Worm (Caenorhabditis elegans) whole organism, L1 larva: Measurements from ENCODE around the gene Y9C9A.13.

Experiments
- F16B12.6 ChIP-seq: fragments of 150-350 bp; optimal IDR thresholded peaks from 2 replicates; lab custom pipeline; 2014; ENCODE audit warnings: missing biosample characterization, missing genetic modification characterization
- Y116A8C.19 ChIP-seq: sonication (generic microtip); optimal IDR thresholded peaks from 2 replicates; lab custom pipeline; 2016; ENCODE audit warnings: missing compliant biosample characterization, missing genetic modification characterization, borderline replicate concordance
- aha-1 ChIP-seq: fragments of 150-350 bp; optimal IDR thresholded peaks from 2 replicates; lab custom pipeline; 2014; ENCODE audit warnings: missing biosample characterization, missing genetic modification characterization
- alr-1 ChIP-seq: fragments of 200-800 bp; sonication (Bioruptor generic); optimal IDR thresholded peaks from 2 replicates; lab custom pipeline; 2018; ENCODE audit warnings: borderline replicate concordance, mild to moderate bottlenecking, missing genetic modification characterization, missing compliant biosample characterization
- ama-1 ChIP-seq: fragments of 150-350 bp; optimal IDR thresholded peaks from 2 replicates; lab custom pipeline; 2014
- ceh-88 ChIP-seq: fragments of 200-800 bp; sonication (Bioruptor generic); IDR thresholded peaks from 2 replicates; pipeline ENCODE4 v1.3.6; 2022; ENCODE audit warnings: missing genetic modification characterization, missing compliant biosample characterization
- ceh-90 ChIP-seq: sonication (generic microtip); optimal IDR thresholded peaks from 2 replicates; lab custom pipeline; 2016; ENCODE audit warnings: missing genetic modification characterization, missing compliant biosample characterization
- ces-1 ChIP-seq: fragments of 150-350 bp; optimal IDR thresholded peaks from 2 replicates; lab custom pipeline; 2014; ENCODE audit warnings: missing biosample characterization, missing genetic modification reagents, missing genetic modification characterization
- dsc-1 ChIP-seq: sonication (generic microtip); optimal IDR thresholded peaks from 2 replicates; lab custom pipeline; 2016; ENCODE audit warnings: mild to moderate bottlenecking, missing genetic modification characterization, missing compliant biosample characterization
- efl-1 ChIP-seq, 4 experiments: fragments of 150-350 bp; optimal IDR thresholded peaks in 3 of 4; peaks in 1 of 4; 1 replicate in 1 of 4; 2 replicates in 3 of 4; lab custom pipeline; 2014; ENCODE audit warnings: missing biosample characterization in 2 of 4, missing genetic modification characterization in 2 of 4, missing genetic modification reagents in 2 of 4
- elt-3 ChIP-seq, 6 experiments: fragments of 150-350 bp in 1 of 6; sonication (generic microtip); optimal IDR thresholded peaks; 2 replicates each; lab custom pipeline; 2017 to 2018; ENCODE audit warnings: missing biosample characterization in 6 of 6, missing genetic modification characterization in 6 of 6, inconsistent platforms in 1 of 6
- fos-1 ChIP-seq: fragments of 150-350 bp; optimal IDR thresholded peaks from 2 replicates; lab custom pipeline; 2014; ENCODE audit warnings: missing biosample characterization, missing genetic modification characterization
- hlh-4 ChIP-seq: sonication (generic microtip); optimal IDR thresholded peaks from 2 replicates; lab custom pipeline; 2016; ENCODE audit warnings: mild to moderate bottlenecking, missing genetic modification characterization, missing compliant biosample characterization
- lsy-2 ChIP-seq, 2 experiments: fragments of 150-350 bp; optimal IDR thresholded peaks; 2 replicates each; lab custom pipeline; 2014; ENCODE audit warnings: missing biosample characterization in 2 of 2, missing genetic modification characterization in 2 of 2
- mep-1 ChIP-seq: fragments of 150-350 bp; optimal IDR thresholded peaks from 2 replicates; lab custom pipeline; 2014; ENCODE audit warnings: missing biosample characterization, missing genetic modification characterization
- nhr-12 ChIP-seq: sonication (generic microtip); optimal IDR thresholded peaks from 2 replicates; lab custom pipeline; 2017; ENCODE audit warnings: missing biosample characterization, missing genetic modification characterization
- nhr-19 ChIP-seq: fragments of 200-800 bp; sonication (Bioruptor generic); conservative IDR thresholded peaks from 2 replicates; pipeline ENCODE4 v1.3.6; 2022; ENCODE audit warnings: missing genetic modification characterization, missing compliant biosample characterization
- nhr-237 ChIP-seq: fragments of 150-350 bp; optimal IDR thresholded peaks from 2 replicates; lab custom pipeline; 2014; ENCODE audit warnings: missing biosample characterization, missing genetic modification characterization
- nhr-28 ChIP-seq: fragments of 150-350 bp; optimal IDR thresholded peaks from 2 replicates; lab custom pipeline; 2014; ENCODE audit warnings: missing biosample characterization, missing genetic modification characterization
- nhr-47 ChIP-seq: sonication (generic microtip); optimal IDR thresholded peaks from 2 replicates; lab custom pipeline; 2016; ENCODE audit warnings: mild to moderate bottlenecking, missing genetic modification characterization, moderate library complexity, missing compliant biosample characterization
- nhr-71 ChIP-seq: sonication (generic microtip); optimal IDR thresholded peaks from 2 replicates; lab custom pipeline; 2016; ENCODE audit warnings: mild to moderate bottlenecking, missing genetic modification characterization, moderate library complexity, missing compliant biosample characterization
- nhr-76 ChIP-seq: sonication (generic microtip); optimal IDR thresholded peaks from 2 replicates; lab custom pipeline; 2017; ENCODE audit warnings: missing biosample characterization, missing genetic modification characterization
- nhr-77 ChIP-seq: fragments of 150-350 bp; optimal IDR thresholded peaks from 2 replicates; lab custom pipeline; 2014; ENCODE audit warnings: missing biosample characterization, missing genetic modification characterization
- nhr-85 ChIP-seq: sonication (generic microtip); peaks from one replicate; lab custom pipeline; 2016; ENCODE audit warnings: missing genetic modification characterization, inconsistent platforms, missing compliant biosample characterization
- nhr-90 ChIP-seq: sonication (generic microtip); optimal IDR thresholded peaks from 2 replicates; lab custom pipeline; 2016; ENCODE audit warnings: mild to moderate bottlenecking, missing genetic modification characterization, missing compliant biosample characterization; ENCODE audit not compliant: poor library complexity
- pag-3 ChIP-seq: sonication (generic microtip); optimal IDR thresholded peaks from 2 replicates; lab custom pipeline; 2017; ENCODE audit warnings: missing genetic modification characterization, mild to moderate bottlenecking, missing compliant biosample characterization, antibody characterized with exemption, borderline replicate concordance; ENCODE audit not compliant: insufficient read depth
- pax-3 ChIP-seq: fragments of 200-800 bp; sonication (Bioruptor generic); optimal IDR thresholded peaks from 2 replicates; lab custom pipeline; 2018; ENCODE audit warnings: mild to moderate bottlenecking, missing genetic modification characterization, moderate library complexity, missing compliant biosample characterization
- pqm-1 ChIP-seq: sonication (generic microtip); optimal IDR thresholded peaks from 3 replicates; lab custom pipeline; 2017; ENCODE audit warnings: missing biosample characterization, missing genetic modification characterization
- skn-1 ChIP-seq: fragments of 150-350 bp; optimal IDR thresholded peaks from 2 replicates; lab custom pipeline; 2014; ENCODE audit warnings: missing biosample characterization, missing genetic modification characterization
- snu-23 ChIP-seq: sonication (generic microtip); optimal IDR thresholded peaks from 2 replicates; lab custom pipeline; 2016; ENCODE audit warnings: missing genetic modification characterization, missing compliant biosample characterization
- unc-30 ChIP-seq: sonication (generic microtip); optimal IDR thresholded peaks from 2 replicates; lab custom pipeline; 2017; ENCODE audit warnings: missing biosample characterization, missing genetic modification characterization
- zip-4 ChIP-seq: fragments of 200-800 bp; sonication (Bioruptor generic); optimal IDR thresholded peaks from 2 replicates; lab custom pipeline; 2018; ENCODE audit warnings: mild to moderate bottlenecking, missing genetic modification characterization, moderate library complexity, missing compliant biosample characterization
- ztf-11 ChIP-seq, 2 experiments: sonication (generic microtip); optimal IDR thresholded peaks; 2 replicates each; lab custom pipeline; 2016 to 2017; ENCODE audit warnings: missing genetic modification characterization in 2 of 2, missing biosample characterization in 1 of 2, missing compliant biosample characterization in 1 of 2

The Y9C9A.13 gene

DNA sequence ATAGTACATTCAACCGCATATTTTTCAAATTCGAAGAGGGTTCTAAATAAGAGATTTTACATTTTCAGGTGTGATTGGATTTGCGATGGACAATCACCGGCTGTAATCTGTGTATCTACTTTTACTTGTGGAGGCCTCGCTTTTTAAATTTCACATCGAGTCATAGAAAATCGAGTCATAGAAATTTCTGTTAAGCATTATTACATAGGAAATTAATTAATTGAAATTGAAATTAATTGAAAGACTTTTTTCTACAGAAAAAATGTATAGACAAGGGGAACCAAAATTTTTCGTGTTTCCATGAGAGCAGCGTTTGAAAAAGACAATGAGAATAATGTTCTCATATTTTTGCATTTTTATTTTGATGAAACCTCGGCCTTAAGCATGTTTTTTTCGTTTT is 14.4 kb upstream of the Y9C9A.13 start, which contains the start of gene clec-176:
Gene clec-176, plus strand, starts transcription at position 301 of the 400 bp plus-strand sequence.
- TF ChIP-seq nhr-47 (tag; lab: Kevin White, UChicago) = no peak
- no peak for TF ChIP-seq Y116A8C.19 (tag; lab: Kevin White, UChicago)
- TF ChIP-seq nhr-237 (tag; lab: Kevin White, UChicago) = no peak
- TF ChIP-seq zip-4 = no peak
- TF ChIP-seq nhr-19 = no peak

DNA sequence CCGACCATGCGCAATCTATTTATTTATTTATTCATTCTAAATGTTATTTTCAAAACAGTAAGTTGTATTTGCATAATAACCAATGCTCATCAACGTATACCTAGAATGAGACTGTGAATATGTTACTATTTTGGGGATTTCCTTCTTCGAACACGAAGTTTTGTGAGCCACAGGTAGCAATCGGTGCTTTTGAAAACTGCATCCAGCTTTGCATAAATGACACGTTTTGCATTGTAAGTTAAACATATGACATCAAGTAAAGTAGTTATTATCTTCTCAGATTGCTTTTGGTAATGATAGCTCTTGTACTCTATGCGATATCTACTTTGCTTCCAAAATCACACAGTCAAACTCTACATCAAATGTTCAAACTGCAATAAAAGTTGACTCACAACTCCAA is 13.2 kb upstream of the Y9C9A.13 start, which contains the start of gene E03H12.4:
Gene E03H12.4, plus strand, starts transcription at position 120 of the 400 bp plus-strand sequence.
- TF ChIP-seq ama-1 (no peak), efl-1 (optimal IDR thresholded peaks at IDR 0.05; lab: Kevin White, UChicago) (no peak), efl-1 (GFP tag; optimal IDR thresholded peaks at IDR 0.05 in 1 of 2; lab: Kevin White, UChicago) (peak in 1 of 2 experiments; percentile 79)
- TF ChIP-seq, all 84 proteins: peak for 1

DNA sequence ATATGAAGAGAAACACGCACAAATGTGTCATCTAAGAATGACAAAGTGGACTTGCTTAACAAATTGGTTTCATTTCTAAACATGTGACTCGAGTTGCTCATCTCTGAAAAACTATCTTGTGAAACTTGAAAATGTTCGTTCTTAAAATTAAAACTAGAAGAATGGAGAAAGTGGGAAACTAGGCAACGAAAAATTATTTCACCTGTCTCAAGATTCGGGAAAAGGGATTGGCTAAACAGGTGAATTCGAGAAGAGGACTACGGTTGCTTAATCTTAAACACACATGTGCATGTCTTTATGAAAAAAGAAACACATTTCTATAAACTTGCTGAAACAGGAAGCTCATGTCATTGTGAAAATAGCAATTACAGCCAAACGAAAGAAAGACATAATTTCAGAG is 11.7 kb upstream of the Y9C9A.13 start, which contains the start of gene srz-24:
Gene srz-24, minus strand, starts transcription at position 101 of the 400 bp plus-strand sequence.
- TF ChIP-seq hlh-4 (tag; lab: Kevin White, UChicago) (peak; percentile 9), elt-3 (tag; optimal IDR thresholded peaks at IDR 0.05; lab: Kevin White, UChicago) (no peak), efl-1 (optimal IDR thresholded peaks at IDR 0.05; lab: Kevin White, UChicago) (no peak), efl-1 (GFP tag; optimal IDR thresholded peaks at IDR 0.05 in 1 of 2; lab: Kevin White, UChicago) (peak in 1 of 2 experiments; percentile 57), aha-1 (tag; lab: Kevin White, UChicago) (no peak), ztf-11 (tag; optimal IDR thresholded peaks at IDR 0.05; lab: Kevin White, UChicago) (no peak)

DNA sequence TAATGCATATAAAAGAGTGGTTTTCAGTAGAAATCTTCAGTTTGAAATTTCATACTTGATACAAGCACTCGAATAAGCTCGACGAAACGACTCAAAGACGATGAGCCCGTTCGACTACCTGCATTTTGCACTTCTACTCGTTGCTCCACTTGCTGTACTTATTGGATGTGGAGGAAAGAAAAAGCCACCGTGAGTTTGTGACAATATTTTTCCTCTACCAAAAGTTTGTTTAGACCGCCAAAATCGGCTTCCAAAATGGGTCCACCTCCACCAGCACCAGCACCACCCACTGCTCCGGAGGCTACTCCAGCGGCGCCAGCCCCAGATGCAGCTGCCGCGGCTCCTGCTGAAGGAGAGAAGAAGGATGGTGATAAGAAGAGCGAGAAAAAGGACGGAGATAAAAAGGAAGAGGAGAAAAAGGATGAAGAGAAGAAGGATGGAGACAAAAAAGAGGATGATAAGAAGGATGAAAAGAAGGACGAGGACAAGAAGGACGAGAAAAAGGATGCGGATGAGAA is 7.9 kb upstream of the Y9C9A.13 start, which contains the start of gene E03H12.5:
Gene E03H12.5, plus strand, starts transcription at position 51 of the 518 bp plus-strand sequence.
- no peak for TF ChIP-seq nhr-71 (tag; lab: Kevin White, UChicago)
- TF ChIP-seq nhr-47 (tag; lab: Kevin White, UChicago) = no peak
- TF ChIP-seq ceh-88 (GFP tag; lab: Robert Waterston, UW) = no peak
- TF ChIP-seq lsy-2 (tag; optimal IDR thresholded peaks at IDR 0.05; lab: Kevin White, UChicago) = no peak
- TF ChIP-seq alr-1 = no peak
- TF ChIP-seq snu-23 = no peak
- no peak for TF ChIP-seq skn-1 (tag; lab: Kevin White, UChicago)
- TF ChIP-seq ces-1 (GFP tag; lab: Kevin White, UChicago) = no peak
- TF ChIP-seq mep-1 (tag; lab: Kevin White, UChicago) = no peak
- no peak for TF ChIP-seq fos-1 (tag; lab: Kevin White, UChicago)
- no peak for TF ChIP-seq unc-30 (tag; lab: Kevin White, UChicago)
- no peak for TF ChIP-seq pax-3
- no peak for TF ChIP-seq nhr-85 (tag; lab: Kevin White, UChicago)
- TF ChIP-seq pag-3 (tag; lab: Kevin White, UChicago) = no peak
- TF ChIP-seq dsc-1 (tag; lab: Kevin White, UChicago) = no peak
- no peak for TF ChIP-seq ceh-90
- no peak for TF ChIP-seq nhr-76 (tag; lab: Kevin White, UChicago)

DNA sequence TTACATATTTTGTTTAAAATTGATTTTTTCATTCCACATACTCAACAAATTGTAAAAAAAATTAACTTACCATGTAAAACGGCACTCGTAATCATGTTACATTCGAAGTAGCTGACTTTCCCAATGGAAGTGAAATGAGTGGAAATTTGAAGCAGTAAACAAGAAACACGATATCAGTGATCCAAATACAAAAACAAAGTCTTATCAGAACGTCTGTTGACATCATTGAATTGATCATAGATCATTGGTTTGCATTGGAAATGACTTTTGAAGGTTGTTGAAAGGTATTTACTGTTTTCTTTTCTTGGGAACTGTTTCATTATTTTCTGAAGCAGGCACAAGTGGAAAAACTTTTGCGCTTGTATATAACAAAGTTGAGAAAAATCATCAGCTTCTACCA is 6.7 kb upstream of the Y9C9A.13 start, which contains the start of gene Y9C9A.16:
Gene Y9C9A.16, minus strand, starts transcription at position 131 of the 400 bp plus-strand sequence.
- no peak for TF ChIP-seq nhr-12 (tag; lab: Kevin White, UChicago)

DNA sequence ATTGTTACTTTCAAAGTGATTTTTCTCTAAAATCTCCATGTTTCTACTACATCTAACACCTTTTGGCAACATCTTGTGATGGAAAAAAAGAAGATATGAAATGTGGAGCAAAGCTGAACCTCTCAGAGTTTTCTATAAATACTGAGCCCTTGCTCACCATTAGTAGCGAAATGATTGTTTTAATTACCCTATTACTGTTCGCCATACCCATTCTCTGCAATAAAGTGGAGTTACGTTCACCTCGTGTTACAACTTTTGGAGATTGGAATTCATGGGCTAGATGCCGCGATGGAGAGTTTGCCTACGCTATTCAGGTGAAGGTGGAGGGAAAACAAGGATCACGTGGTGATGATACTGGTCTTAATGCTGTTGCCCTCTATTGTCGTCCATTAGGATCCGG is 5.5 kb downstream of the Y9C9A.13 start, which contains the start of gene txt-3:
Gene txt-3, plus strand, starts transcription at position 125 of the 400 bp plus-strand sequence.
- TF ChIP-seq pqm-1 (tag; lab: Kevin White, UChicago) (no peak), nhr-90 (tag; lab: Kevin White, UChicago) (no peak), ama-1 (no peak), nhr-28 (no peak), nhr-77 (tag; lab: Kevin White, UChicago) (no peak), F16B12.6 (no peak)
- TF ChIP-seq, all 84 proteins: peak for 0
